Worm (Caenorhabditis elegans) whole organism, L2 larva: Measurements from ENCODE around the gene cest-7.
A peak's percentile ranks its signal among the peaks of the same experiment; 100 is the strongest.

ENCODE experiments used
- F13H6.1 ChIP-seq: sonication (generic microtip); optimal IDR thresholded peaks from 2 replicates; lab custom pipeline; 2016; ENCODE audit warnings: missing genetic modification characterization, missing compliant biosample characterization
- R02D3.7 ChIP-seq: fragments of 150-350 bp; optimal IDR thresholded peaks from 2 replicates; lab custom pipeline; 2014; ENCODE audit warnings: missing biosample characterization, missing genetic modification characterization
- Y55F3AM.14 ChIP-seq: fragments of 200-800 bp; sonication (Bioruptor generic); optimal IDR thresholded peaks from 2 replicates; lab custom pipeline; 2018; ENCODE audit warnings: mild to moderate bottlenecking, missing genetic modification characterization, missing compliant biosample characterization
- alr-1 ChIP-seq: fragments of 150-350 bp; optimal IDR thresholded peaks from 2 replicates; lab custom pipeline; 2014; ENCODE audit warnings: missing biosample characterization, missing genetic modification characterization
- aly-2 ChIP-seq: fragments of 150-350 bp; optimal IDR thresholded peaks from 2 replicates; lab custom pipeline; 2014; ENCODE audit warnings: missing biosample characterization, missing genetic modification characterization
- ama-1 ChIP-seq: fragments of 150-350 bp; optimal IDR thresholded peaks from 2 replicates; lab custom pipeline; 2018; ENCODE audit warnings: inconsistent platforms
- blmp-1 ChIP-seq: sonication (generic microtip); optimal IDR thresholded peaks from 2 replicates; lab custom pipeline; 2017; ENCODE audit warnings: missing genetic modification characterization, mild to moderate bottlenecking, missing compliant biosample characterization, antibody characterized with exemption, moderate library complexity; ENCODE audit not compliant: insufficient read depth
- ceh-16 ChIP-seq: fragments of 150-350 bp; optimal IDR thresholded peaks from 2 replicates; lab custom pipeline; 2014; ENCODE audit warnings: missing biosample characterization, missing genetic modification characterization
- ceh-82 ChIP-seq: fragments of 150-350 bp; optimal IDR thresholded peaks from 2 replicates; lab custom pipeline; 2014; ENCODE audit warnings: missing biosample characterization, missing genetic modification characterization
- crh-2 ChIP-seq: sonication (generic microtip); optimal IDR thresholded peaks from 2 replicates; lab custom pipeline; 2017; ENCODE audit warnings: missing biosample characterization, missing genetic modification characterization
- egl-27 ChIP-seq: sonication (generic microtip); optimal IDR thresholded peaks from 3 replicates; lab custom pipeline; 2017; ENCODE audit warnings: missing biosample characterization, missing genetic modification reagents, missing genetic modification characterization
- elt-1 ChIP-seq: fragments of 150-350 bp; optimal IDR thresholded peaks from 2 replicates; lab custom pipeline; 2014; ENCODE audit warnings: missing biosample characterization, missing genetic modification characterization
- fos-1 ChIP-seq: fragments of 150-350 bp; optimal IDR thresholded peaks from 2 replicates; lab custom pipeline; 2014; ENCODE audit warnings: missing biosample characterization, missing genetic modification characterization
- lin-11 ChIP-seq: fragments of 150-350 bp; sonication (generic microtip); optimal IDR thresholded peaks from 2 replicates; lab custom pipeline; 2014; ENCODE audit warnings: missing biosample characterization, missing genetic modification characterization, inconsistent platforms, mixed read lengths
- lin-13 ChIP-seq: fragments of 150-350 bp; optimal IDR thresholded peaks from 2 replicates; lab custom pipeline; 2014; ENCODE audit warnings: missing biosample characterization, missing genetic modification reagents, missing genetic modification characterization
- lin-39 ChIP-seq: fragments of 150-350 bp; optimal IDR thresholded peaks from 2 replicates; lab custom pipeline; 2014; ENCODE audit warnings: missing biosample characterization, missing genetic modification reagents, missing genetic modification characterization
- lsy-2 ChIP-seq, 2 experiments: fragments of 150-350 bp in 1 of 2; sonication (generic microtip) in 1 of 2; optimal IDR thresholded peaks; 2 replicates each; lab custom pipeline; 2014 to 2017; ENCODE audit warnings: missing biosample characterization in 2 of 2, missing genetic modification characterization in 2 of 2
- mab-5 ChIP-seq: fragments of 150-350 bp; optimal IDR thresholded peaks from 2 replicates; lab custom pipeline; 2014; ENCODE audit warnings: missing biosample characterization, missing genetic modification characterization
- mbf-1 ChIP-seq: sonication (generic microtip); optimal IDR thresholded peaks from 2 replicates; lab custom pipeline; 2017; ENCODE audit warnings: missing biosample characterization, missing genetic modification characterization
- nhr-11 ChIP-seq: fragments of 150-350 bp; optimal IDR thresholded peaks from 2 replicates; lab custom pipeline; 2014; ENCODE audit warnings: missing biosample characterization, missing genetic modification characterization
- nhr-21 ChIP-seq: fragments of 150-350 bp; optimal IDR thresholded peaks from 2 replicates; lab custom pipeline; 2014; ENCODE audit warnings: missing biosample characterization, missing genetic modification characterization
- nhr-23 ChIP-seq: fragments of 150-350 bp; optimal IDR thresholded peaks from 2 replicates; lab custom pipeline; 2014; ENCODE audit warnings: missing biosample characterization, missing genetic modification reagents, missing genetic modification characterization
- nhr-237 ChIP-seq: fragments of 150-350 bp; optimal IDR thresholded peaks from 2 replicates; lab custom pipeline; 2014; ENCODE audit warnings: missing biosample characterization, missing genetic modification characterization
- nhr-25 ChIP-seq: fragments of 150-350 bp; sonication (generic microtip); optimal IDR thresholded peaks from 3 replicates; lab custom pipeline; 2014; ENCODE audit warnings: missing biosample characterization, missing genetic modification characterization
- nhr-6 ChIP-seq: fragments of 150-350 bp; optimal IDR thresholded peaks from 2 replicates; lab custom pipeline; 2014; ENCODE audit warnings: missing biosample characterization, missing genetic modification characterization
- nhr-77 ChIP-seq: fragments of 150-350 bp; optimal IDR thresholded peaks from 2 replicates; lab custom pipeline; 2014; ENCODE audit warnings: missing biosample characterization, missing genetic modification characterization
- sem-4 ChIP-seq: fragments of 150-350 bp; optimal IDR thresholded peaks from 2 replicates; lab custom pipeline; 2014; ENCODE audit warnings: missing biosample characterization, missing genetic modification reagents, missing genetic modification characterization
- skn-1 ChIP-seq: sonication (generic microtip); optimal IDR thresholded peaks from 2 replicates; lab custom pipeline; 2017; ENCODE audit warnings: missing biosample characterization, missing genetic modification characterization
- sma-3 ChIP-seq: sonication (generic microtip); optimal IDR thresholded peaks from 2 replicates; lab custom pipeline; 2016; ENCODE audit warnings: missing genetic modification reagents, missing genetic modification characterization, missing compliant biosample characterization
- sma-9 ChIP-seq, 2 experiments: fragments of 150-350 bp in 1 of 2; sonication (generic microtip) in 1 of 2; optimal IDR thresholded peaks; 2 replicates each; lab custom pipeline; 2014 to 2016; ENCODE audit warnings: missing genetic modification characterization in 2 of 2, mild to moderate bottlenecking in 1 of 2, missing biosample characterization in 1 of 2, missing compliant biosample characterization in 1 of 2, missing genetic modification reagents in 1 of 2, moderate library complexity in 1 of 2
- snpc-4 ChIP-seq: fragments of 150-350 bp; optimal IDR thresholded peaks from 2 replicates; lab custom pipeline; 2014; ENCODE audit warnings: missing biosample characterization, missing genetic modification characterization
- unc-39 ChIP-seq: fragments of 150-350 bp; optimal IDR thresholded peaks from 2 replicates; lab custom pipeline; 2014; ENCODE audit warnings: missing biosample characterization, missing genetic modification characterization
- unc-55 ChIP-seq: fragments of 150-350 bp; sonication (generic microtip); optimal IDR thresholded peaks from 3 replicates; lab custom pipeline; 2014; ENCODE audit warnings: missing biosample characterization, missing genetic modification reagents, missing genetic modification characterization
- unc-62 ChIP-seq: fragments of 150-350 bp; optimal IDR thresholded peaks from 2 replicates; lab custom pipeline; 2014; ENCODE audit warnings: missing biosample characterization, missing genetic modification reagents, missing genetic modification characterization
- zag-1 ChIP-seq: fragments of 150-350 bp; optimal IDR thresholded peaks from 2 replicates; lab custom pipeline; 2014; ENCODE audit warnings: missing biosample characterization, missing genetic modification characterization
- ztf-11 ChIP-seq: sonication (generic microtip); optimal IDR thresholded peaks from 2 replicates; lab custom pipeline; 2017; ENCODE audit warnings: missing biosample characterization, missing genetic modification characterization

Gene cest-7

ce11 chrX:12235388-12235787, 5.6 kb downstream of the cest-7 start, which contains the start of gene C23H4.6:
C23H4.6 (plus strand) TSS chrX:12235606.
- TF ChIP-seq crh-2 (tag; lab: Kevin White, UChicago) (no peak), sem-4 (tag; lab: Kevin White, UChicago) (no peak), nhr-11 (tag; lab: Kevin White, UChicago) (no peak)

- no peak for TF ChIP-seq nhr-25
- no peak for TF ChIP-seq nhr-23 (tag; lab: Kevin White, UChicago)
- TF ChIP-seq fos-1 (tag; lab: Kevin White, UChicago) = peak; percentile 13
- TF ChIP-seq ceh-82 (tag; lab: Kevin White, UChicago) = no peak
- TF ChIP-seq sma-3 (GFP tag; lab: Kevin White, UChicago) = no peak
- no peak for TF ChIP-seq Y55F3AM.14 (GFP tag; lab: Kevin White, UChicago)
- TF ChIP-seq sma-9 (GFP tag; optimal IDR thresholded peaks at IDR 0.05; lab: Kevin White, UChicago) = peak; percentile 7
- TF ChIP-seq sma-9 (tag; optimal IDR thresholded peaks at IDR 0.05; lab: Kevin White, UChicago) = no peak
- TF ChIP-seq unc-39 (tag; lab: Kevin White, UChicago) = no peak
- no peak for TF ChIP-seq sem-4 (tag; lab: Kevin White, UChicago)
- TF ChIP-seq nhr-237 = no peak
- no peak for TF ChIP-seq snpc-4 (tag; lab: Kevin White, UChicago)
- no peak for TF ChIP-seq lin-13
- no peak for TF ChIP-seq aly-2 (tag; lab: Kevin White, UChicago)
- no peak for TF ChIP-seq unc-55 (GFP tag; lab: Kevin White, UChicago)
- TF ChIP-seq, all 48 proteins: peak for 2
Observed at ce11 chrX:12241457-12241856, 11.7 kb downstream of the cest-7 start, which contains the start of gene cest-3. cest-3 (plus strand) TSS chrX:12241646.

DNA sequence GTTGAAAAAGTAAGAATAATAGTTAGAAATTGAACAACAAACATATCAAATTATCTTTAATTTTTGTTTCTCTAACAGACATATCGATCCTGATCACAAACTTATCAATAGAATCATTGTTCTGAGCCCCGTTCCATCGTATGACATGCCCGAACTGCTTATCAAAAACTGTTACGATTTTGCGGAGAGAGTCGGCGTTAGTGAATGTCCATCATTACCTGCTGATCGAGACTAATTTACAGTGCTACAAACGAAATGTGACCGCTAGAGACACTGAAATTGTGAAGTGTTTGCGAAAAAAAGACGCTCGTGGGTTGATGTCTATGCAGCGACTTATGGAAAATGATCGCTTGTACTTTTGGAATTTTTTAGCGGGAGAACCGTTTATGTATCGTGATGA, 13.2 kb downstream of the cest-7 start:
- TF ChIP-seq R02D3.7 (tag; lab: Kevin White, UChicago) (no peak), egl-27 (no peak), zag-1 (tag; lab: Kevin White, UChicago) (no peak), unc-62 (GFP tag; lab: Kevin White, UChicago) (no peak), lin-13 (no peak), nhr-77 (tag; lab: Kevin White, UChicago) (no peak)

ce11 chrX:12248140-12248539, 18.4 kb downstream of the cest-7 start:
- TF ChIP-seq elt-1 (tag; lab: Kevin White, UChicago) (no peak), nhr-21 (tag; lab: Kevin White, UChicago) (no peak), mbf-1 (no peak), mab-5 (tag; lab: Kevin White, UChicago) (no peak), lin-39 (tag; lab: Kevin White, UChicago) (no peak), nhr-77 (tag; lab: Kevin White, UChicago) (no peak), unc-39 (tag; lab: Kevin White, UChicago) (no peak), nhr-25 (no peak), lsy-2 (tag; optimal IDR thresholded peaks at IDR 0.05; lab: Kevin White, UChicago) (no peak), nhr-6 (tag; lab: Kevin White, UChicago) (no peak), zag-1 (tag; lab: Kevin White, UChicago) (no peak), lin-11 (tag; lab: Kevin White, UChicago) (no peak), skn-1 (tag; lab: Kevin White, UChicago) (no peak), ceh-82 (tag; lab: Kevin White, UChicago) (no peak), ztf-11 (no peak), R02D3.7 (tag; lab: Kevin White, UChicago) (no peak), Y55F3AM.14 (GFP tag; lab: Kevin White, UChicago) (no peak)

ce11 chrX:12252189-12252588, 22.4 kb downstream of the cest-7 start:
- TF ChIP-seq aly-2 (tag; lab: Kevin White, UChicago) (no peak), fos-1 (tag; lab: Kevin White, UChicago) (no peak), F13H6.1 (tag; lab: Kevin White, UChicago) (no peak), mab-5 (tag; lab: Kevin White, UChicago) (no peak), ama-1 (lab: Kevin White, UChicago) (no peak), lin-11 (tag; lab: Kevin White, UChicago) (no peak), nhr-21 (tag; lab: Kevin White, UChicago) (no peak), nhr-11 (tag; lab: Kevin White, UChicago) (no peak), blmp-1 (tag; lab: Kevin White, UChicago) (no peak), sem-4 (tag; lab: Kevin White, UChicago) (no peak), nhr-6 (tag; lab: Kevin White, UChicago) (no peak), alr-1 (tag; lab: Kevin White, UChicago) (no peak), unc-55 (GFP tag; lab: Kevin White, UChicago) (no peak), ztf-11 (no peak), nhr-23 (tag; lab: Kevin White, UChicago) (no peak), ceh-16 (tag; lab: Kevin White, UChicago) (no peak), elt-1 (tag; lab: Kevin White, UChicago) (no peak), snpc-4 (tag; lab: Kevin White, UChicago) (no peak), zag-1 (tag; lab: Kevin White, UChicago) (no peak)
